Worm (Caenorhabditis elegans): ENCODE results near the gene nhr-56.

- TF ChIP-seq hmg-4 (GFP tag; optimal IDR thresholded peaks at IDR 0.05) (no peak), sea-1 (GFP tag; conservative IDR thresholded peaks at IDR 0.05) (no peak)
These were observed 6.9 kb upstream of the nhr-56 start, which contains the start of gene nhr-133 for ce11 chrV:2211936-2212335.
